Worm (Caenorhabditis elegans): Measurements from ENCODE around the gene F38A1.9.

- TF ChIP-seq elt-3 (tag; optimal IDR thresholded peaks at IDR 0.05) (no peak), sptf-1 (tag; optimal IDR thresholded peaks at IDR 0.05) (no peak)
These were observed 35.3 kb downstream of the F38A1.9 start for ce11 chrIV:1209813-1210212.

Measured in whole organism, mixed stage, embryonic.